Worm (Caenorhabditis elegans) whole organism, midembryonic: Measurements from ENCODE around the gene ugt-38.

Experiments
- T22C8.4 ChIP-seq: fragments of 200-800 bp; sonication (Bioruptor generic); IDR thresholded peaks from 2 replicates; pipeline ENCODE4 v1.3.6; 2022; ENCODE audit warnings: missing genetic modification characterization, missing compliant biosample characterization
- cog-1 ChIP-seq: sonication (generic microtip); optimal IDR thresholded peaks from 2 replicates; lab custom pipeline; 2016; ENCODE audit warnings: missing genetic modification characterization, missing compliant biosample characterization
- flt-1 ChIP-seq: fragments of 200-800 bp; sonication (Bioruptor generic); IDR thresholded peaks from 2 replicates; pipeline ENCODE4 v1.3.6; 2022; ENCODE audit warnings: missing genetic modification characterization, missing compliant biosample characterization
- klf-2 ChIP-seq: fragments of 200-800 bp; sonication (Bioruptor generic); conservative IDR thresholded peaks from 2 replicates; pipeline ENCODE4 v1.3.6; 2022; ENCODE audit warnings: missing genetic modification reagents, missing genetic modification characterization, missing compliant biosample characterization
- med-1 ChIP-seq: sonication (generic microtip); optimal IDR thresholded peaks from 2 replicates; lab custom pipeline; 2017; ENCODE audit warnings: missing genetic modification characterization, mild to moderate bottlenecking, missing compliant biosample characterization, antibody characterized with exemption, missing genetic modification reagents; ENCODE audit not compliant: insufficient read depth
- ref-1 ChIP-seq: fragments of 200-800 bp; sonication (Bioruptor generic); conservative IDR thresholded peaks from 2 replicates; pipeline ENCODE4 v1.3.6; 2022; ENCODE audit warnings: missing genetic modification reagents, missing genetic modification characterization, missing compliant biosample characterization
- tab-1 ChIP-seq: fragments of 200-800 bp; sonication (Bioruptor generic); IDR thresholded peaks from 2 replicates; pipeline ENCODE4 v1.3.6; 2022; ENCODE audit warnings: missing genetic modification characterization, missing compliant biosample characterization
- ztf-23 ChIP-seq: fragments of 200-800 bp; sonication (Bioruptor generic); IDR thresholded peaks from 2 replicates; pipeline ENCODE4 v1.3.6; 2022; ENCODE audit warnings: missing genetic modification reagents, missing genetic modification characterization, missing compliant biosample characterization
- ztf-29 ChIP-seq: fragments of 200-800 bp; sonication (Bioruptor generic); IDR thresholded peaks from 2 replicates; pipeline ENCODE4 v1.3.6; 2022; ENCODE audit warnings: missing genetic modification reagents, missing genetic modification characterization, missing compliant biosample characterization

Gene ugt-38

DNA sequence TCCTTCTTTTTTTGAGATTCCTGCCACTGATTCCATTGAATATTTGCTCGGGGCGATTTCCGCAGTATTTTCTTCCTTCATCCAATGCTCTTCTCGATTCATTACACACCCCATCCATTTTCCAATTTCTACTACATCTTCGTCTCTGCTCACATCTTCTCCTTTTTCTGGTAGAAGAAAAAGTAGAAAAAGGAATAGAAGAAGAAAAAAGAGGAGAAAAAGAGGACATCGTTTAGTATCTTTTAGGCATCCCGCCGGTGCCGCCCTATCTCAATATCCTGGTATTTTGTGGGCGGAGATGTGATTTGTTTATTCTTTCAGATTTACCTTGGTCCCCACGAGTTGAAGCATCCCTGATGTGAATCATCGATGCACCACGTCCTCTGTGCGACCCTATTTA is 27.9 kb upstream of the ugt-38 start, which contains the start of gene lgc-39:
lgc-39 (plus strand) TSS at position 301 of the 400 bp plus-strand sequence.
- TF ChIP-seq ztf-23 (GFP tag; lab: Robert Waterston, UW) = no peak
- no peak for TF ChIP-seq ztf-29 (GFP tag; lab: Robert Waterston, UW)
- TF ChIP-seq med-1 (GFP tag; lab: Kevin White, UChicago) = no peak
- no peak for TF ChIP-seq cog-1 (tag; lab: Kevin White, UChicago)
- TF ChIP-seq tab-1 = no peak
- no peak for TF ChIP-seq T22C8.4 (GFP tag; lab: Robert Waterston, UW)
- no peak for TF ChIP-seq ref-1 (GFP tag; lab: Robert Waterston, UW)
- TF ChIP-seq klf-2 = no peak
- no peak for TF ChIP-seq flt-1

DNA sequence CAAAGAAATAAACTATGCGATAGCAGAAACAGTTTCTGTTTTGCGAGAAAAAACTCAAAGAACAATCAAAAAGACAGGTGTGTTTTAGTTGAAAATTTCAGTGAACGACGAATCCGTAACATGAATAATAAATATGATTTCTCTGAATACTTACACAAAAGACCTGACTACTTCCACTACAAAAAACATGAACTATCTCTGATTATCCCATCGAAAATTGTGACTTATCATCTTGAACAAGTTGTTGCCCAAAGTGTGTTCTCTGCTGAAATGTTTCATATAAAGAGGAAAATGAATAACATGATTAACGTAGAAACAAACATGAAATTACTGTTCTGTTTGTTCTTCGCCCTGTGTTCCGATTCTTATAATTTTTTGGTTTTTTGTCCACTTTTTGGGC is 19.4 kb upstream of the ugt-38 start, which contains the start of gene ugt-36:
ugt-36 (plus strand) TSS at position 301 of the 400 bp plus-strand sequence.
- TF ChIP-seq klf-2 = no peak
- TF ChIP-seq flt-1 = no peak
- TF ChIP-seq cog-1 (tag; lab: Kevin White, UChicago) = no peak
- TF ChIP-seq T22C8.4 (GFP tag; lab: Robert Waterston, UW) = no peak
- no peak for TF ChIP-seq tab-1
- no peak for TF ChIP-seq med-1 (GFP tag; lab: Kevin White, UChicago)
- no peak for TF ChIP-seq ref-1 (GFP tag; lab: Robert Waterston, UW)
- no peak for TF ChIP-seq ztf-23 (GFP tag; lab: Robert Waterston, UW)
- no peak for TF ChIP-seq ztf-29 (GFP tag; lab: Robert Waterston, UW)

ce11 chrV:7164210-7164609 is 16.9 kb upstream of the ugt-38 start, which contains the start of gene srh-83:
Gene srh-83 (plus strand): TSS chrV:7164510.
- TF ChIP-seq ref-1 (GFP tag; lab: Robert Waterston, UW) (no peak), flt-1 (no peak), T22C8.4 (GFP tag; lab: Robert Waterston, UW) (no peak), tab-1 (no peak), med-1 (GFP tag; lab: Kevin White, UChicago) (no peak), cog-1 (tag; lab: Kevin White, UChicago) (no peak), ztf-23 (GFP tag; lab: Robert Waterston, UW) (no peak), klf-2 (no peak), ztf-29 (GFP tag; lab: Robert Waterston, UW) (no peak)

DNA sequence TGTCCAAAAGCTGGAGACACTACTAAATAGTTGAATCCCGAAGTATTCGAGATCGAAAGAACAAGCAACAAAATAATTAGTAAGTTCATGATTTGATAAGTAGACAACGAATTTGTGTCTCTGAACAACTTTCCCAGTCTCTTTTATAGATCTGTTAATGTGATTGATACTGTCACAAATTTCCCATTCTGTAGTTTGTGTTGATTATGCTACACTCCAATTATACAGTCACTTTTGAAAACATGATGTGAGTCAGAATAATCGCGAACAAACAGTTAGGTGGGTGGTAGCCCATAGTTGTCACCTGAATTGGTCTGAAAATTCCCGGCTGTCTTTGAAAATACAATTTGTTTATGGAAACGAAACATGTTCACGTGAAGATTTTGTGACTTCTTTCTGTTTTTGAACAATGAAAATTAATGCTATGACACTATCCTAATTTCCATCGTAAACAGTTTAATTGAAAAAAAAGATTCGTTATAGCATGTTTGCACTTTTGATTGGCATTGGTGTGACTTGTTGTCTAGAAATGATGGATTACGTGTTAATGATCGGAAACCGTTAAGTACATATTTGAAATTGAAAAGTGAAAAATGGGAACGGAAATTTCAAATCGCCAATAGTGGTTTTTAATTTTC is 16.3 kb upstream of the ugt-38 start, which contains the start of gene ugt-41:
ugt-41 (minus strand) TSS at position 119 of the 638 bp plus-strand sequence.
- TF ChIP-seq med-1 (GFP tag; lab: Kevin White, UChicago) (no peak), T22C8.4 (GFP tag; lab: Robert Waterston, UW) (no peak), cog-1 (tag; lab: Kevin White, UChicago) (no peak), ztf-23 (GFP tag; lab: Robert Waterston, UW) (no peak), ztf-29 (GFP tag; lab: Robert Waterston, UW) (no peak), ref-1 (GFP tag; lab: Robert Waterston, UW) (no peak), flt-1 (no peak), tab-1 (no peak), klf-2 (no peak)

DNA sequence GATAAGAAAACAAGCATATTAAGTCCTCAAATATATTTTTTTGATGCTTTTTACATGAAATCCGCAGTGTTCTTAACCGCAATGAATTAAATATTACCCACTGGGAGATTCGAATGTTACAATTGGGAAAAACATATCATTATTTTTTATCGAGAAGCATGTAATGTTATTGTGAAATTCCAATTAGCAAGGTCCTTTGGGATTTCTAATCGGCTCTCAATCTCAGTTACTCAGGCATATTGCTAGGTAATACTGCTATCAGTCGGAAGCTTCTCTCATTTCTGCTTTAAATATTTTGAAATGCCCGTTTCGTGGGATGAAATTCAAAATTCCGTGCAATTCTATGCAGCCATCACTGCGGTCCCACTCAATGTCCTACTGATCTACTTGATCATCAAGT is 12.1 kb upstream of the ugt-38 start, which contains the start of gene str-204:
str-204 (plus strand) TSS at position 301 of the 400 bp plus-strand sequence.
- no peak for TF ChIP-seq flt-1

- TF ChIP-seq klf-2 (no peak), ztf-29 (GFP tag; lab: Robert Waterston, UW) (no peak), ztf-23 (GFP tag; lab: Robert Waterston, UW) (no peak)
Measured at ce11 chrV:7157089-7157488, 9.8 kb upstream of the ugt-38 start, which contains the start of gene ugt-39. Gene ugt-39 (plus strand): TSS chrV:7157142.

- TF ChIP-seq ref-1 (GFP tag; lab: Robert Waterston, UW) = no peak
- no peak for TF ChIP-seq cog-1 (tag; lab: Kevin White, UChicago)
- no peak for TF ChIP-seq ztf-29 (GFP tag; lab: Robert Waterston, UW)
- TF ChIP-seq flt-1 = no peak
- TF ChIP-seq tab-1 = no peak
- no peak for TF ChIP-seq med-1 (GFP tag; lab: Kevin White, UChicago)
- TF ChIP-seq ztf-23 (GFP tag; lab: Robert Waterston, UW) = no peak
- no peak for TF ChIP-seq klf-2
- TF ChIP-seq T22C8.4 (GFP tag; lab: Robert Waterston, UW) = no peak
Measured at ce11 chrV:7156079-7156478, 8.8 kb upstream of the ugt-38 start, which contains the start of gene F10D2.10. Gene F10D2.10 (minus strand): TSS chrV:7156179.

DNA sequence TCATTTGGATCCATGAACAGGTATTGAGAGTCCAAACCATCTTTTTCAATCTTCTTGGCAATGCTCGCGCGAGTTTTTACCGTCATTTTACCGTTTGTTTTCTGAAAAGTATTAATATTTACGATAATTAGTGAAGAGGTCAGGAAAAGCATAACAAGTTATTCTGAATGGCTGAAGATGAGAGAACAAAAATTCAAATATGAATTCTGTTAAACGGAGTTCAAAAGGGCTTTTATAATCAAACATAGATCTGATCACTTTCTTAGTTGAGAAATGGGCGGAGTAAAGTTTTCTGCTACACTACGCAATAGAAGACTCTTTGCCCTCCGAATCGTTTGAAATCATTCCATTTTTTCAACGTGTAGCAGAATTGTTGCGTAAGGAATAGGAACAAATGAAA is 5.8 kb upstream of the ugt-38 start, which contains the start of gene fat-7:
fat-7 (minus strand) TSS at position 101 of the 400 bp plus-strand sequence.
- no peak for TF ChIP-seq med-1 (GFP tag; lab: Kevin White, UChicago)
- no peak for TF ChIP-seq ref-1 (GFP tag; lab: Robert Waterston, UW)
- TF ChIP-seq cog-1 (tag; lab: Kevin White, UChicago) = no peak
- TF ChIP-seq T22C8.4 (GFP tag; lab: Robert Waterston, UW) = no peak
- TF ChIP-seq klf-2 = no peak
- TF ChIP-seq ztf-23 (GFP tag; lab: Robert Waterston, UW) = no peak
- no peak for TF ChIP-seq flt-1
- no peak for TF ChIP-seq ztf-29 (GFP tag; lab: Robert Waterston, UW)
- TF ChIP-seq tab-1 = no peak

- no peak for TF ChIP-seq cog-1 (tag; lab: Kevin White, UChicago)
- no peak for TF ChIP-seq T22C8.4 (GFP tag; lab: Robert Waterston, UW)
- no peak for TF ChIP-seq ref-1 (GFP tag; lab: Robert Waterston, UW)
- TF ChIP-seq med-1 (GFP tag; lab: Kevin White, UChicago) = no peak
- no peak for TF ChIP-seq ztf-23 (GFP tag; lab: Robert Waterston, UW)
- no peak for TF ChIP-seq tab-1
- no peak for TF ChIP-seq ztf-29 (GFP tag; lab: Robert Waterston, UW)
- TF ChIP-seq klf-2 = no peak
- TF ChIP-seq flt-1 = no peak
Measured at ce11 chrV:7150570-7150969, 3.3 kb upstream of the ugt-38 start, which contains the start of gene F10D2.8. Gene F10D2.8 (minus strand): TSS chrV:7150714.
